Fruit fly (Drosophila melanogaster) whole organism, embryonic: ENCODE results near the gene Zn72D.

Source experiments
- ATbp ChIP-seq: fragments of 200-800 bp; sonication (Bioruptor generic); optimal IDR thresholded peaks from 2 replicates; lab custom pipeline; 2017; ENCODE audit warnings: missing biosample characterization, mild to moderate bottlenecking, missing genetic modification characterization, missing genetic modification reagents
- Antp ChIP-seq: fragments of 200-800 bp; sonication (Bioruptor generic); optimal IDR thresholded peaks from 3 replicates; lab custom pipeline; 2016; ENCODE audit warnings: missing biosample characterization, missing genetic modification characterization
- CG10147 ChIP-seq: fragments of 200-800 bp; sonication (Bioruptor generic); optimal IDR thresholded peaks from 2 replicates; lab custom pipeline; 2019; ENCODE audit warnings: missing biosample characterization, mild to moderate bottlenecking, missing genetic modification characterization, moderate library complexity
- CG11093 ChIP-seq: fragments of 200-800 bp; sonication (Bioruptor generic); IDR thresholded peaks from 3 replicates; pipeline ENCODE4 v1.3.6; 2022; ENCODE audit warnings: missing biosample characterization, missing genetic modification characterization
- CG12299 ChIP-seq: fragments of 200-800 bp; sonication (Bioruptor generic); optimal IDR thresholded peaks from 2 replicates; lab custom pipeline; 2018; ENCODE audit warnings: missing biosample characterization, mild to moderate bottlenecking, missing genetic modification characterization
- CG12769 ChIP-seq: fragments of 200-800 bp; sonication (Bioruptor generic); optimal IDR thresholded peaks from 2 replicates; lab custom pipeline; 2019; ENCODE audit warnings: missing biosample characterization, mild to moderate bottlenecking, missing genetic modification characterization, moderate library complexity
- CG13775 ChIP-seq: fragments of 200-800 bp; sonication (Bioruptor generic); optimal IDR thresholded peaks from 3 replicates; lab custom pipeline; 2017; ENCODE audit warnings: missing biosample characterization, mild to moderate bottlenecking, missing genetic modification characterization
- CG14441 ChIP-seq: fragments of 200-800 bp; sonication (Bioruptor generic); IDR thresholded peaks from 2 replicates; pipeline ENCODE4 v1.3.6; 2022; ENCODE audit warnings: missing biosample characterization, missing genetic modification characterization
- CG14965 ChIP-seq: fragments of 200-800 bp; sonication (Bioruptor generic); optimal IDR thresholded peaks from 2 replicates; lab custom pipeline; 2016; ENCODE audit warnings: missing biosample characterization, missing genetic modification characterization, borderline replicate concordance
- CG2875 ChIP-seq: fragments of 200-800 bp; sonication (Bioruptor generic); optimal IDR thresholded peaks from 2 replicates; lab custom pipeline; 2017; ENCODE audit warnings: missing biosample characterization, mild to moderate bottlenecking, missing genetic modification characterization, missing genetic modification reagents
- CG31365 ChIP-seq: fragments of 200-800 bp; sonication (Bioruptor generic); optimal IDR thresholded peaks from 2 replicates; lab custom pipeline; 2018; ENCODE audit warnings: missing biosample characterization, mild to moderate bottlenecking, missing genetic modification characterization
- CG3995 ChIP-seq: fragments of 200-800 bp; sonication (Bioruptor generic); optimal IDR thresholded peaks from 3 replicates; lab custom pipeline; 2016; ENCODE audit warnings: missing biosample characterization, missing genetic modification characterization
- CG4360 ChIP-seq: fragments of 200-800 bp; sonication (Bioruptor generic); IDR thresholded peaks from 2 replicates; pipeline ENCODE4 v1.3.6; 2022; ENCODE audit warnings: missing biosample characterization, missing genetic modification characterization
- CG4730 ChIP-seq: fragments of 200-800 bp; sonication (Bioruptor generic); IDR thresholded peaks from 2 replicates; pipeline ENCODE4 v1.3.6; 2022; ENCODE audit warnings: missing biosample characterization, missing genetic modification characterization
- CG5245 ChIP-seq: fragments of 200-800 bp; sonication (Bioruptor generic); optimal IDR thresholded peaks from 3 replicates; lab custom pipeline; 2016; ENCODE audit warnings: missing biosample characterization, missing genetic modification characterization
- CG7372 ChIP-seq: fragments of 200-800 bp; sonication (Bioruptor generic); IDR thresholded peaks from 2 replicates; pipeline ENCODE4 v1.3.6; 2022; ENCODE audit warnings: missing biosample characterization, missing genetic modification characterization
- CG7556 ChIP-seq: fragments of 200-800 bp; sonication (Bioruptor generic); optimal IDR thresholded peaks from 2 replicates; lab custom pipeline; 2017; ENCODE audit warnings: missing biosample characterization, mild to moderate bottlenecking, missing genetic modification characterization
- CG7786 ChIP-seq: fragments of 200-800 bp; sonication (Bioruptor generic); optimal IDR thresholded peaks from 2 replicates; lab custom pipeline; 2016; ENCODE audit warnings: missing biosample characterization, missing genetic modification characterization
- Chrac-16 ChIP-seq: fragments of 200-800 bp; sonication (Bioruptor generic); optimal IDR thresholded peaks from 3 replicates; lab custom pipeline; 2016; ENCODE audit warnings: missing biosample characterization, missing genetic modification characterization
- Dek ChIP-seq: fragments of 200-800 bp; sonication (Bioruptor generic); optimal IDR thresholded peaks from 3 replicates; lab custom pipeline; 2019; ENCODE audit warnings: missing biosample characterization, mild to moderate bottlenecking, missing genetic modification characterization, moderate library complexity
- MESR4 ChIP-seq: fragments of 200-800 bp; sonication (Bioruptor generic); optimal IDR thresholded peaks from 2 replicates; lab custom pipeline; 2018; ENCODE audit warnings: missing biosample characterization, mild to moderate bottlenecking, missing genetic modification characterization, moderate library complexity
- Myb ChIP-seq: fragments of 200-800 bp; sonication (Bioruptor generic); optimal IDR thresholded peaks from 2 replicates; lab custom pipeline; 2016; ENCODE audit warnings: missing biosample characterization, missing genetic modification characterization
- Oli ChIP-seq: fragments of 200-800 bp; sonication (Bioruptor generic); optimal IDR thresholded peaks from 2 replicates; lab custom pipeline; 2018; ENCODE audit warnings: missing biosample characterization, mild to moderate bottlenecking, missing genetic modification characterization, moderate library complexity
- Optix ChIP-seq: fragments of 200-800 bp; sonication (Bioruptor generic); IDR thresholded peaks from 3 replicates; pipeline ENCODE4 v1.3.6; 2022; ENCODE audit warnings: missing biosample characterization, missing genetic modification characterization
- Side ChIP-seq: fragments of 200-800 bp; sonication (Bioruptor generic); optimal IDR thresholded peaks from 2 replicates; lab custom pipeline; 2016; ENCODE audit warnings: missing biosample characterization, missing genetic modification characterization
- Sry-δ ChIP-seq: fragments of 200-800 bp; sonication (Bioruptor generic); optimal IDR thresholded peaks from 2 replicates; lab custom pipeline; 2016; ENCODE audit warnings: missing biosample characterization, missing genetic modification characterization
- TFAM ChIP-seq: fragments of 200-800 bp; sonication (Bioruptor generic); optimal IDR thresholded peaks from 2 replicates; lab custom pipeline; 2017; ENCODE audit warnings: missing biosample characterization, missing genetic modification characterization, inconsistent platforms
- Usf ChIP-seq: fragments of 200-800 bp; sonication (Bioruptor generic); optimal IDR thresholded peaks from 2 replicates; lab custom pipeline; 2017; ENCODE audit warnings: missing genotype, missing biosample characterization, missing genetic modification characterization
- ab ChIP-seq: fragments of 200-800 bp; sonication (Bioruptor generic); optimal IDR thresholded peaks from 2 replicates; lab custom pipeline; 2016; ENCODE audit warnings: missing biosample characterization, missing genetic modification characterization
- amos ChIP-seq: fragments of 200-800 bp; sonication (Bioruptor generic); IDR thresholded peaks from 2 replicates; pipeline ENCODE4 v1.3.6; 2022; ENCODE audit warnings: missing biosample characterization, missing genetic modification characterization; ENCODE audit not compliant: partially characterized antibody
- ara ChIP-seq: fragments of 200-800 bp; sonication (Bioruptor generic); IDR thresholded peaks from 2 replicates; pipeline ENCODE4 v1.3.6; 2022; ENCODE audit warnings: missing biosample characterization, missing genetic modification characterization
- cato ChIP-seq: fragments of 200-800 bp; sonication (Bioruptor generic); optimal IDR thresholded peaks from 2 replicates; lab custom pipeline; 2016; ENCODE audit warnings: missing biosample characterization, missing genetic modification characterization, borderline replicate concordance
- caup ChIP-seq: fragments of 200-800 bp; sonication (Bioruptor generic); optimal IDR thresholded peaks from 3 replicates; lab custom pipeline; 2017; ENCODE audit warnings: missing biosample characterization, mild to moderate bottlenecking, missing genetic modification characterization, moderate library complexity; ENCODE audit not compliant: severe bottlenecking
- crp ChIP-seq, 2 experiments: fragments of 200-800 bp; sonication (Bioruptor generic); optimal IDR thresholded peaks; 2 replicates in 1 of 2; 3 replicates in 1 of 2; lab custom pipeline; 2017; ENCODE audit warnings: missing biosample characterization in 2 of 2, missing genetic modification characterization in 2 of 2, mild to moderate bottlenecking in 1 of 2, moderate library complexity in 1 of 2
- dmrt11E ChIP-seq: fragments of 200-800 bp; sonication (Bioruptor generic); optimal IDR thresholded peaks from 3 replicates; lab custom pipeline; 2018; ENCODE audit warnings: missing biosample characterization, mild to moderate bottlenecking, missing genetic modification characterization, moderate library complexity
- fd102C ChIP-seq: fragments of 200-800 bp; sonication (Bioruptor generic); optimal IDR thresholded peaks from 2 replicates; lab custom pipeline; 2018; ENCODE audit warnings: missing biosample characterization, mild to moderate bottlenecking, missing genetic modification characterization, moderate library complexity
- gcm2 ChIP-seq: fragments of 200-800 bp; sonication (Bioruptor generic); optimal IDR thresholded peaks from 2 replicates; lab custom pipeline; 2016; ENCODE audit warnings: missing biosample characterization, missing genetic modification characterization
- gem ChIP-seq: fragments of 200-800 bp; sonication (Bioruptor generic); optimal IDR thresholded peaks from 2 replicates; lab custom pipeline; 2019; ENCODE audit warnings: missing biosample characterization, mild to moderate bottlenecking, missing genetic modification characterization, moderate library complexity
- gsb-n ChIP-seq: fragments of 200-800 bp; sonication (Bioruptor generic); optimal IDR thresholded peaks from 3 replicates; lab custom pipeline; 2018; ENCODE audit warnings: missing biosample characterization, mild to moderate bottlenecking, missing genetic modification characterization
- kah ChIP-seq: fragments of 200-800 bp; sonication (Bioruptor generic); optimal IDR thresholded peaks from 2 replicates; lab custom pipeline; 2018; ENCODE audit warnings: missing biosample characterization, mild to moderate bottlenecking, missing genetic modification characterization
- knrl ChIP-seq: fragments of 200-800 bp; sonication (Bioruptor generic); IDR thresholded peaks from 3 replicates; pipeline ENCODE4 v1.3.6; 2022; ENCODE audit warnings: missing biosample characterization, missing genetic modification characterization; ENCODE audit not compliant: partially characterized antibody
- peb ChIP-seq: fragments of 200-800 bp; sonication (Bioruptor generic); IDR thresholded peaks from 2 replicates; pipeline ENCODE4 v1.3.6; 2022; ENCODE audit warnings: missing biosample characterization, missing genetic modification characterization
- seq ChIP-seq: fragments of 200-800 bp; sonication (Bioruptor generic); IDR thresholded peaks from 2 replicates; pipeline ENCODE4 v1.3.6; 2022; ENCODE audit warnings: missing biosample characterization, missing genetic modification characterization
- sim ChIP-seq: fragments of 200-800 bp; sonication (Bioruptor generic); IDR thresholded peaks from 2 replicates; pipeline ENCODE4 v1.3.6; 2022; ENCODE audit warnings: missing biosample characterization, missing genetic modification characterization
- slbo ChIP-seq: fragments of 200-800 bp; sonication (Bioruptor generic); IDR thresholded peaks from 2 replicates; pipeline ENCODE4 v1.3.6; 2022; ENCODE audit warnings: missing biosample characterization, missing genetic modification characterization
- twi ChIP-seq: fragments of 200-800 bp; optimal IDR thresholded peaks from 2 replicates; lab custom pipeline; 2019; ENCODE audit warnings: missing biosample characterization, mild to moderate bottlenecking, missing genetic modification characterization, moderate library complexity
- tx ChIP-seq: fragments of 200-800 bp; sonication (Bioruptor generic); optimal IDR thresholded peaks from 2 replicates; lab custom pipeline; 2016; ENCODE audit warnings: missing biosample characterization, missing genetic modification characterization
- wek ChIP-seq: fragments of 200-800 bp; sonication (Bioruptor generic); optimal IDR thresholded peaks from 3 replicates; lab custom pipeline; 2018; ENCODE audit warnings: missing biosample characterization, mild to moderate bottlenecking, missing genetic modification characterization, moderate library complexity

Gene Zn72D

dm6 chr3L:16113003-16113606 is 679 bp upstream of the Zn72D start, which contains the start of gene Taf4 (continued):
- TF ChIP-seq CG12299 (peak; percentile 86), Myb (peak; percentile 8), amos (peak; percentile 36; the same call in 1 of the 2 replicates), CG3995 (GFP tag; lab: Kevin White, UChicago) (peak; percentile 95), MESR4 (GFP tag; lab: Kevin White, UChicago) (peak; percentile 92), gcm2 (GFP tag; lab: Kevin White, UChicago) (peak; percentile 51)

DNA sequence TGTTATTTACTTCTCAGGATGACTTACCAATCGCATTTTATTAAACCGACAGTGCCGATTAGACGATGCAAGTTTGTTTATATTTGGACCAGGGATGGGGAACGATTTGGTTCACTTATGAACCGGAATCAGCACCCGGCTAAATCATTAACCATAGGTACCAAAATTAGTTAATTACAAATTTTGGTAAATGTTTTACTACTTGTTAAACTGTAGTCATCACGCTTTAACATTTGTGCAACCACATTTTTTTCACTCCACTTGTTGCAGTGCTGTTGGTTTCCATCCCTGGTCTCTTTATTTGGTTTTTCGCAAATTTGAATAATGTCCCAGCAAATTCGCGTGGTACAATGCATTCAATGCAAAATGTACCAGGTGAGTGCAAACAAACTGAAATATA is 6.9 kb downstream of the Zn72D start, which contains the start of the genes IntS9 and CG43295:
IntS9 (minus strand) TSS at position 100 of the 400 bp plus-strand sequence.
CG43295 (plus strand) TSS at position 325 of the 400 bp plus-strand sequence.
- TF ChIP-seq seq (peak; percentile 79), caup (GFP tag; lab: Kevin White, UChicago) (peak; percentile 74), Dek (tag; lab: Kevin White, UChicago) (peak; percentile 34), tx (GFP tag; lab: Kevin White, UChicago) (peak; percentile 77), CG14441 (peak; percentile 89), sim (peak; percentile 60; the same call in 1 of the 2 replicates), wek (peak; percentile 32), Optix (GFP tag; lab: Robert Waterston, UW) (peak; percentile 82), CG10147 (GFP tag; lab: Kevin White, UChicago) (no peak), Chrac-16 (GFP tag; lab: Kevin White, UChicago) (peak; percentile 89), CG7556 (GFP tag; lab: Kevin White, UChicago) (no peak), slbo (peak; percentile 87), CG4730 (peak; percentile 79), gem (tag; lab: Kevin White, UChicago) (no peak), CG14965 (GFP tag; lab: Kevin White, UChicago) (no peak), CG4360 (GFP tag; lab: Robert Waterston, UW) (no peak), kah (peak; percentile 34), twi (tag; lab: Kevin White, UChicago) (no peak), fd102C (GFP tag; lab: Kevin White, UChicago) (peak; percentile 17), Antp (GFP tag; lab: Kevin White, UChicago) (peak; percentile 89), CG7786 (GFP tag; lab: Kevin White, UChicago) (peak; percentile 85), crp (GFP tag; optimal IDR thresholded peaks at IDR 0.05; lab: Kevin White, UChicago) (peak in 1 of 2 experiments; percentile 34), ara (GFP tag; lab: Robert Waterston, UW) (peak; percentile 87), CG12769 (tag; lab: Kevin White, UChicago) (no peak), dmrt11E (peak; percentile 82), Usf (peak; percentile 64), Side (GFP tag; lab: Kevin White, UChicago) (peak; percentile 87), Sry-δ (peak; percentile 61), CG31365 (tag; lab: Kevin White, UChicago) (peak; percentile 36), CG2875 (GFP tag; lab: Kevin White, UChicago) (peak; percentile 73), CG11093 (GFP tag; lab: Robert Waterston, UW) (peak; percentile 67; the same call in 1 of the 3 replicates), peb (GFP tag; lab: Robert Waterston, UW) (peak; percentile 72), CG5245 (GFP tag; lab: Kevin White, UChicago) (peak; percentile 75), cato (GFP tag; lab: Kevin White, UChicago) (peak; percentile 67), knrl (peak; percentile 57; the same call in 2 of the 3 replicates), CG13775 (GFP tag; lab: Kevin White, UChicago) (peak; percentile 84), Oli (peak; percentile 68), TFAM (GFP tag; lab: Kevin White, UChicago) (no peak), CG7372 (GFP tag; lab: Robert Waterston, UW) (peak; percentile 75; the same call in 1 of the 2 replicates), gsb-n (tag; lab: Kevin White, UChicago) (no peak), ab (peak; percentile 75), ATbp (peak; percentile 62)
